Worm (Caenorhabditis elegans) whole organism, mixed stage, embryonic: Measurements from ENCODE around the gene C02F5.13.

ENCODE experiments used
- M03D4.4 ChIP-seq: sonication (generic microtip); optimal IDR thresholded peaks from 2 replicates; lab custom pipeline; 2017; ENCODE audit warnings: mild to moderate bottlenecking, missing genetic modification characterization, missing compliant biosample characterization
- bed-3 ChIP-seq: fragments of 200-800 bp; sonication (Bioruptor generic); optimal IDR thresholded peaks from 3 replicates; lab custom pipeline; 2018; ENCODE audit warnings: mild to moderate bottlenecking, missing genetic modification characterization, moderate library complexity, missing compliant biosample characterization
- blmp-1 ChIP-seq: fragments of 150-350 bp; optimal IDR thresholded peaks from 2 replicates; lab custom pipeline; 2014; ENCODE audit warnings: missing biosample characterization, missing genetic modification characterization
- ceh-39 ChIP-seq: fragments of 150-350 bp; optimal IDR thresholded peaks from 2 replicates; lab custom pipeline; 2014; ENCODE audit warnings: missing biosample characterization, missing genetic modification characterization
- ceh-43 ChIP-seq: fragments of 200-800 bp; sonication (Bioruptor generic); optimal IDR thresholded peaks from 2 replicates; lab custom pipeline; 2018; ENCODE audit warnings: mild to moderate bottlenecking, missing genetic modification characterization, moderate library complexity, missing compliant biosample characterization
- ceh-83 ChIP-seq: fragments of 200-800 bp; sonication (Bioruptor generic); optimal IDR thresholded peaks from 2 replicates; lab custom pipeline; 2018; ENCODE audit warnings: mild to moderate bottlenecking, missing genetic modification characterization, missing compliant biosample characterization
- ces-1 ChIP-seq: fragments of 150-350 bp; optimal IDR thresholded peaks from 2 replicates; lab custom pipeline; 2014; ENCODE audit warnings: missing biosample characterization, missing genetic modification reagents, missing genetic modification characterization
- cnd-1 ChIP-seq: fragments of 200-800 bp; sonication (Bioruptor generic); optimal IDR thresholded peaks from 2 replicates; lab custom pipeline; 2018; ENCODE audit warnings: mild to moderate bottlenecking, missing genetic modification characterization, missing compliant biosample characterization
- drap-1 ChIP-seq: fragments of 200-800 bp; sonication (Bioruptor generic); optimal IDR thresholded peaks from 3 replicates; lab custom pipeline; 2018; ENCODE audit warnings: mild to moderate bottlenecking, missing genetic modification characterization, missing compliant biosample characterization
- elt-1 ChIP-seq: sonication (generic microtip); optimal IDR thresholded peaks from 2 replicates; lab custom pipeline; 2017; ENCODE audit warnings: missing genetic modification characterization, mild to moderate bottlenecking, missing compliant biosample characterization, antibody characterized with exemption, moderate library complexity, borderline replicate concordance; ENCODE audit not compliant: insufficient read depth
- elt-3 ChIP-seq: fragments of 150-350 bp; optimal IDR thresholded peaks from 2 replicates; lab custom pipeline; 2014; ENCODE audit warnings: missing biosample characterization, missing genetic modification characterization
- flh-1 ChIP-seq: fragments of 200-800 bp; sonication (Bioruptor generic); optimal IDR thresholded peaks from 2 replicates; lab custom pipeline; 2018; ENCODE audit warnings: mild to moderate bottlenecking, missing genetic modification characterization, moderate library complexity, missing compliant biosample characterization
- ham-2 ChIP-seq: fragments of 200-800 bp; sonication (Bioruptor generic); optimal IDR thresholded peaks from 2 replicates; lab custom pipeline; 2018; ENCODE audit warnings: mild to moderate bottlenecking, missing genetic modification characterization, missing compliant biosample characterization
- lin-13 ChIP-seq: fragments of 150-350 bp; optimal IDR thresholded peaks from 2 replicates; lab custom pipeline; 2014; ENCODE audit warnings: missing biosample characterization, missing genetic modification characterization
- lin-32 ChIP-seq: fragments of 200-800 bp; sonication (Bioruptor generic); optimal IDR thresholded peaks from 2 replicates; lab custom pipeline; 2018; ENCODE audit warnings: mild to moderate bottlenecking, missing genetic modification characterization, missing compliant biosample characterization
- lsy-2 ChIP-seq: fragments of 150-350 bp; optimal IDR thresholded peaks from 2 replicates; lab custom pipeline; 2014; ENCODE audit warnings: missing biosample characterization, missing genetic modification characterization
- mab-5 ChIP-seq: fragments of 150-350 bp; optimal IDR thresholded peaks from 2 replicates; lab custom pipeline; 2014; ENCODE audit warnings: missing biosample characterization, missing genetic modification characterization
- mep-1 ChIP-seq: fragments of 150-350 bp; optimal IDR thresholded peaks from 2 replicates; lab custom pipeline; 2017; ENCODE audit warnings: missing biosample characterization, missing genetic modification reagents, missing genetic modification characterization, inconsistent platforms
- mls-2 ChIP-seq: sonication (generic microtip); optimal IDR thresholded peaks from 2 replicates; lab custom pipeline; 2016; ENCODE audit warnings: mild to moderate bottlenecking, missing genetic modification characterization, moderate library complexity, missing compliant biosample characterization
- nhr-12 ChIP-seq: fragments of 150-350 bp; optimal IDR thresholded peaks from 2 replicates; lab custom pipeline; 2014; ENCODE audit warnings: missing biosample characterization, missing genetic modification characterization
- nhr-2 ChIP-seq: fragments of 150-350 bp; optimal IDR thresholded peaks from 2 replicates; lab custom pipeline; 2014; ENCODE audit warnings: missing biosample characterization, missing genetic modification characterization
- nhr-28 ChIP-seq: fragments of 150-350 bp; optimal IDR thresholded peaks from 2 replicates; lab custom pipeline; 2014; ENCODE audit warnings: missing biosample characterization, missing genetic modification characterization
- nhr-76 ChIP-seq: sonication (generic microtip); optimal IDR thresholded peaks from 2 replicates; lab custom pipeline; 2017; ENCODE audit warnings: missing biosample characterization, missing genetic modification characterization
- pha-4 ChIP-seq: fragments of 150-350 bp; optimal IDR thresholded peaks from 2 replicates; lab custom pipeline; 2018; ENCODE audit warnings: missing biosample characterization, missing genetic modification reagents, missing genetic modification characterization
- sem-2 ChIP-seq: fragments of 200-800 bp; sonication (Bioruptor generic); optimal IDR thresholded peaks from 2 replicates; lab custom pipeline; 2018; ENCODE audit warnings: mild to moderate bottlenecking, missing genetic modification characterization, missing compliant biosample characterization
- sptf-1 ChIP-seq: sonication (generic microtip); optimal IDR thresholded peaks from 2 replicates; lab custom pipeline; 2017; ENCODE audit warnings: mild to moderate bottlenecking, missing genetic modification characterization, moderate library complexity, missing compliant biosample characterization
- tbx-8 ChIP-seq: fragments of 200-800 bp; sonication (Bioruptor generic); optimal IDR thresholded peaks from 2 replicates; lab custom pipeline; 2018; ENCODE audit warnings: mild to moderate bottlenecking, missing genetic modification characterization, moderate library complexity, missing compliant biosample characterization
- unc-120 ChIP-seq: sonication (generic microtip); optimal IDR thresholded peaks from 2 replicates; lab custom pipeline; 2017; ENCODE audit warnings: missing genetic modification characterization, missing compliant biosample characterization; ENCODE audit not compliant: poor library complexity, severe bottlenecking
- unc-39 ChIP-seq: fragments of 150-350 bp; optimal IDR thresholded peaks from 2 replicates; lab custom pipeline; 2014; ENCODE audit warnings: missing biosample characterization, missing genetic modification characterization
- zip-8 ChIP-seq: fragments of 150-350 bp; optimal IDR thresholded peaks from 2 replicates; lab custom pipeline; 2014; ENCODE audit warnings: missing biosample characterization, missing genetic modification characterization
- ztf-11 ChIP-seq: fragments of 150-350 bp; optimal IDR thresholded peaks from 2 replicates; lab custom pipeline; 2014; ENCODE audit warnings: missing biosample characterization, missing genetic modification characterization

C02F5.13 gene

ce11 chrIII:8202754-8203153, 44.4 kb upstream of the C02F5.13 start, which contains the start of gene snb-5:
Gene snb-5, plus strand, starts transcription at chrIII:8203054.
- TF ChIP-seq mep-1 (tag; lab: Kevin White, UChicago) (no peak), unc-39 (no peak), ceh-83 (GFP tag; lab: Kevin White, UChicago) (no peak), sem-2 (GFP tag; lab: Kevin White, UChicago) (no peak), ham-2 (GFP tag; lab: Kevin White, UChicago) (no peak), unc-120 (no peak), nhr-76 (tag; lab: Kevin White, UChicago) (no peak), nhr-28 (tag; lab: Kevin White, UChicago) (no peak)

ce11 chrIII:8209775-8210174, 37.4 kb upstream of the C02F5.13 start, which contains the start of gene C30A5.10:
Gene C30A5.10, minus strand, starts transcription at chrIII:8209875.
- TF ChIP-seq unc-39 (no peak), elt-1 (tag; lab: Kevin White, UChicago) (no peak), blmp-1 (tag; lab: Kevin White, UChicago) (no peak), pha-4 (tag; lab: Kevin White, UChicago) (no peak), ces-1 (GFP tag; lab: Kevin White, UChicago) (no peak), tbx-8 (GFP tag; lab: Kevin White, UChicago) (no peak), elt-3 (tag; lab: Kevin White, UChicago) (no peak), sem-2 (GFP tag; lab: Kevin White, UChicago) (no peak), cnd-1 (tag; lab: Kevin White, UChicago) (no peak), zip-8 (tag; lab: Kevin White, UChicago) (no peak), nhr-2 (tag; lab: Kevin White, UChicago) (no peak), drap-1 (GFP tag; lab: Kevin White, UChicago) (no peak), lin-32 (no peak), bed-3 (no peak), ztf-11 (tag; lab: Kevin White, UChicago) (no peak), mls-2 (tag; lab: Kevin White, UChicago) (no peak)
- TF ChIP-seq, all 35 proteins: peak for 0

ce11 chrIII:8211562-8211961, 35.6 kb upstream of the C02F5.13 start:
- TF ChIP-seq lin-32 (no peak), lin-13 (no peak), mab-5 (tag; lab: Kevin White, UChicago) (no peak), flh-1 (GFP tag; lab: Kevin White, UChicago) (no peak), nhr-2 (tag; lab: Kevin White, UChicago) (no peak), nhr-76 (tag; lab: Kevin White, UChicago) (no peak), zip-8 (tag; lab: Kevin White, UChicago) (no peak), nhr-12 (tag; lab: Kevin White, UChicago) (no peak), M03D4.4 (no peak), drap-1 (GFP tag; lab: Kevin White, UChicago) (no peak), lsy-2 (tag; lab: Kevin White, UChicago) (no peak), elt-3 (tag; lab: Kevin White, UChicago) (no peak), mep-1 (tag; lab: Kevin White, UChicago) (no peak), ceh-39 (no peak), pha-4 (tag; lab: Kevin White, UChicago) (no peak), sptf-1 (tag; lab: Kevin White, UChicago) (no peak), ces-1 (GFP tag; lab: Kevin White, UChicago) (no peak), sem-2 (GFP tag; lab: Kevin White, UChicago) (no peak)

- no peak for TF ChIP-seq pha-4 (tag; lab: Kevin White, UChicago)
- TF ChIP-seq lsy-2 (tag; lab: Kevin White, UChicago), result peak; percentile 55
Measured at ce11 chrIII:8216224-8216623, 30.9 kb upstream of the C02F5.13 start, which contains the start of gene unc-86. Gene unc-86, minus strand, starts transcription at chrIII:8216336.

- TF ChIP-seq nhr-2 (tag; lab: Kevin White, UChicago) (no peak), drap-1 (GFP tag; lab: Kevin White, UChicago) (no peak), flh-1 (GFP tag; lab: Kevin White, UChicago) (no peak), lin-13 (no peak), sptf-1 (tag; lab: Kevin White, UChicago) (no peak), ceh-43 (GFP tag; lab: Kevin White, UChicago) (no peak), nhr-12 (tag; lab: Kevin White, UChicago) (no peak), nhr-28 (tag; lab: Kevin White, UChicago) (no peak), cnd-1 (tag; lab: Kevin White, UChicago) (no peak), lin-32 (no peak)
Measured at ce11 chrIII:8217919-8218318, 29.2 kb upstream of the C02F5.13 start, which contains the start of gene C30A5.16. Gene C30A5.16, plus strand, starts transcription at chrIII:8218219.
